Worm (Caenorhabditis elegans) whole organism, L3 larva: Measurements from ENCODE around the gene K06B4.15.

Experiments used
- ama-1 ChIP-seq: fragments of 150-350 bp; optimal IDR thresholded peaks from 2 replicates; lab custom pipeline; 2018
- fkh-2 ChIP-seq: fragments of 150-350 bp; optimal IDR thresholded peaks from 2 replicates; lab custom pipeline; 2014; ENCODE audit warnings: missing biosample characterization, missing genetic modification reagents, missing genetic modification characterization
- unc-39 ChIP-seq: sonication (generic microtip); optimal IDR thresholded peaks from 4 replicates; lab custom pipeline; 2017; ENCODE audit warnings: missing biosample characterization, missing genetic modification characterization
- unc-62 ChIP-seq: fragments of 150-350 bp; sonication (generic microtip); optimal IDR thresholded peaks from 4 replicates; lab custom pipeline; 2014; ENCODE audit warnings: missing biosample characterization, missing genetic modification reagents, missing genetic modification characterization
- zag-1 ChIP-seq: fragments of 150-350 bp; optimal IDR thresholded peaks from 2 replicates; lab custom pipeline; 2014; ENCODE audit warnings: missing biosample characterization, missing genetic modification characterization
- ztf-11 ChIP-seq: fragments of 150-350 bp; optimal IDR thresholded peaks from 2 replicates; lab custom pipeline; 2014; ENCODE audit warnings: missing biosample characterization, missing genetic modification characterization

- TF ChIP-seq unc-62 (no peak), ama-1 (lab: Kevin White, UChicago) (no peak), ztf-11 (tag; lab: Kevin White, UChicago) (no peak), unc-39 (no peak), fkh-2 (tag; lab: Kevin White, UChicago) (no peak), zag-1 (no peak)
Observed at ce11 chrV:15707982-15708381, 37.7 kb downstream of the K06B4.15 start.
